Worm (Caenorhabditis elegans) whole organism, mixed stage, embryonic: ENCODE results near the gene nspc-16.

ENCODE experiments used
- M03D4.4 ChIP-seq: sonication (generic microtip); optimal IDR thresholded peaks from 2 replicates; lab custom pipeline; 2017; ENCODE audit warnings: mild to moderate bottlenecking, missing genetic modification characterization, missing compliant biosample characterization
- blmp-1 ChIP-seq: fragments of 150-350 bp; optimal IDR thresholded peaks from 2 replicates; lab custom pipeline; 2014; ENCODE audit warnings: missing biosample characterization, missing genetic modification characterization
- lin-13 ChIP-seq: fragments of 150-350 bp; optimal IDR thresholded peaks from 2 replicates; lab custom pipeline; 2014; ENCODE audit warnings: missing biosample characterization, missing genetic modification characterization
- lsy-2 ChIP-seq: fragments of 150-350 bp; optimal IDR thresholded peaks from 2 replicates; lab custom pipeline; 2014; ENCODE audit warnings: missing biosample characterization, missing genetic modification characterization
- nhr-28 ChIP-seq: fragments of 150-350 bp; optimal IDR thresholded peaks from 2 replicates; lab custom pipeline; 2014; ENCODE audit warnings: missing biosample characterization, missing genetic modification characterization
- pha-4 ChIP-seq: fragments of 150-350 bp; optimal IDR thresholded peaks from 2 replicates; lab custom pipeline; 2018; ENCODE audit warnings: missing biosample characterization, missing genetic modification reagents, missing genetic modification characterization

DNA sequence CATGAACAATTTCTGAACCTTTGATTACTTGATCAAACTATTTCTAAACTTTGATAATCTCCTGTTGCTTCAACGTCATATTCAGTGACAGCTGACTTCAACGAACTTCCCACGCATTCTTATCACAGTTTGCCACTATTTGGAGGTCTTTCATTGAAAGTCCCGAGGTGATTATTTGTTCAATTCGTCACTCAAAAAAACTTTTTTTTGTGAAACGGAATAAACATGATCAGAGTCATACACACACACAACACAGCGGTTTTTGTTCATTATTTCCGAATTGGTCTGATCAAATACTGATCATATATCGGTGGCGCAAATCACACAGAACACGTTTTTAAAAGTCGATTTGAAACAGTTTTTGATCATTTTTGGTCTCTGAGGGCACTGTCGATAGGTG lies 33.0 kb downstream of the nspc-16 start:
- TF ChIP-seq lin-13 (no peak), lsy-2 (tag; lab: Kevin White, UChicago) (no peak), pha-4 (tag; lab: Kevin White, UChicago) (no peak), blmp-1 (tag; lab: Kevin White, UChicago) (no peak), M03D4.4 (tag; lab: Kevin White, UChicago) (no peak), nhr-28 (tag; lab: Kevin White, UChicago) (no peak)
